Worm (Caenorhabditis elegans) whole organism, L4 larva: ENCODE data around the gene srw-84.

Experiments
- D1046.2 ChIP-seq: fragments of 200-800 bp; sonication (Bioruptor generic); IDR thresholded peaks from 2 replicates; pipeline ENCODE4 v1.3.6; 2022; ENCODE audit warnings: missing genetic modification characterization, missing compliant biosample characterization
- R02D3.7 ChIP-seq: fragments of 150-350 bp; sonication (generic microtip); optimal IDR thresholded peaks from 3 replicates; lab custom pipeline; 2014; ENCODE audit warnings: missing biosample characterization, missing genetic modification characterization
- Y48G9A.11 ChIP-seq: fragments of 200-800 bp; sonication (Bioruptor generic); IDR thresholded peaks from 2 replicates; pipeline ENCODE4 v1.3.6; 2022; ENCODE audit warnings: missing genetic modification reagents, missing genetic modification characterization, missing compliant biosample characterization
- Y75B8A.6 ChIP-seq: fragments of 200-800 bp; sonication (Bioruptor generic); IDR thresholded peaks from 2 replicates; pipeline ENCODE4 v1.3.6; 2022; ENCODE audit warnings: missing genetic modification reagents, missing genetic modification characterization, missing compliant biosample characterization
- ZK546.5 ChIP-seq, 2 experiments: sonication (generic microtip); optimal IDR thresholded peaks; 2 replicates each; lab custom pipeline; 2017; ENCODE audit warnings: missing biosample characterization in 2 of 2, missing genetic modification characterization in 2 of 2
- aly-2 ChIP-seq: sonication (generic microtip); optimal IDR thresholded peaks from 2 replicates; lab custom pipeline; 2018; ENCODE audit warnings: missing biosample characterization, missing genetic modification characterization
- arid-1 ChIP-seq: fragments of 200-800 bp; sonication (Bioruptor generic); conservative IDR thresholded peaks from 2 replicates; pipeline ENCODE4 v1.3.6; 2022; ENCODE audit warnings: missing genetic modification reagents, missing genetic modification characterization, missing compliant biosample characterization
- attf-4 ChIP-seq: sonication (generic microtip); optimal IDR thresholded peaks from 3 replicates; lab custom pipeline; 2017; ENCODE audit warnings: missing biosample characterization, missing genetic modification characterization
- ceh-20 ChIP-seq: fragments of 200-800 bp; sonication (Bioruptor generic); IDR thresholded peaks from 2 replicates; pipeline ENCODE4 v1.3.6; 2022; ENCODE audit warnings: missing genetic modification reagents, missing genetic modification characterization, missing compliant biosample characterization
- ceh-28 ChIP-seq: fragments of 150-350 bp; optimal IDR thresholded peaks from 2 replicates; lab custom pipeline; 2014; ENCODE audit warnings: missing biosample characterization, missing genetic modification reagents, missing genetic modification characterization
- ctbp-1 ChIP-seq: fragments of 200-800 bp; sonication (Bioruptor generic); IDR thresholded peaks from 2 replicates; pipeline ENCODE4 v1.3.6; 2022; ENCODE audit warnings: missing genetic modification reagents, missing genetic modification characterization, missing compliant biosample characterization
- daf-16 ChIP-seq, 3 experiments: sonication (generic microtip); optimal IDR thresholded peaks; 2 replicates each; lab custom pipeline; 2016 to 2017; ENCODE audit warnings: missing genetic modification characterization in 3 of 3, missing genetic modification reagents in 3 of 3, mild to moderate bottlenecking in 2 of 3, missing compliant biosample characterization in 2 of 3, missing biosample characterization in 1 of 3, moderate library complexity in 1 of 3
- daf-19 ChIP-seq: fragments of 200-800 bp; sonication (Bioruptor generic); conservative IDR thresholded peaks from 2 replicates; pipeline ENCODE4 v1.3.6; 2022; ENCODE audit warnings: missing genetic modification characterization, missing compliant biosample characterization
- daf-8 ChIP-seq: fragments of 200-800 bp; sonication (Bioruptor generic); IDR thresholded peaks from 2 replicates; pipeline ENCODE4 v1.3.6; 2022; ENCODE audit warnings: missing genetic modification characterization, missing compliant biosample characterization
- dmd-6 ChIP-seq: fragments of 200-800 bp; sonication (Bioruptor generic); IDR thresholded peaks from 2 replicates; pipeline ENCODE4 v1.3.6; 2022; ENCODE audit warnings: missing genetic modification reagents, missing genetic modification characterization, missing compliant biosample characterization
- dmd-8 ChIP-seq: fragments of 200-800 bp; sonication (Bioruptor generic); IDR thresholded peaks from 2 replicates; pipeline ENCODE4 v1.3.6; 2022; ENCODE audit warnings: missing genetic modification characterization, missing compliant biosample characterization
- duxl-1 ChIP-seq: sonication (generic microtip); optimal IDR thresholded peaks from 2 replicates; lab custom pipeline; 2016; ENCODE audit warnings: mild to moderate bottlenecking, missing genetic modification characterization, moderate library complexity, missing compliant biosample characterization; ENCODE audit not compliant: poor library complexity
- dve-1 ChIP-seq: sonication (generic microtip); optimal IDR thresholded peaks from 2 replicates; lab custom pipeline; 2017; ENCODE audit warnings: antibody characterized with exemption, mild to moderate bottlenecking, missing genetic modification characterization, missing compliant biosample characterization; ENCODE audit not compliant: insufficient read depth
- egl-27 ChIP-seq: sonication (generic microtip); optimal IDR thresholded peaks from 3 replicates; lab custom pipeline; 2017; ENCODE audit warnings: missing biosample characterization, missing genetic modification reagents, missing genetic modification characterization
- gei-8 ChIP-seq: fragments of 200-800 bp; sonication (Bioruptor generic); optimal IDR thresholded peaks from 2 replicates; lab custom pipeline; 2018; ENCODE audit warnings: mild to moderate bottlenecking, missing genetic modification characterization, missing compliant biosample characterization
- hlh-30 ChIP-seq: sonication (generic microtip); optimal IDR thresholded peaks from 2 replicates; lab custom pipeline; 2017; ENCODE audit warnings: antibody characterized with exemption, mild to moderate bottlenecking, missing genetic modification characterization, missing compliant biosample characterization; ENCODE audit not compliant: insufficient read depth
- hmg-1.1 ChIP-seq: fragments of 200-800 bp; sonication (Bioruptor generic); IDR thresholded peaks from 2 replicates; pipeline ENCODE4 v1.3.6; 2022; ENCODE audit warnings: missing genetic modification reagents, missing genetic modification characterization, missing compliant biosample characterization
- jun-1 ChIP-seq: fragments of 150-350 bp; optimal IDR thresholded peaks from 2 replicates; lab custom pipeline; 2014; ENCODE audit warnings: missing biosample characterization, missing genetic modification reagents, missing genetic modification characterization
- lin-15B ChIP-seq: fragments of 150-350 bp; sonication (generic microtip); optimal IDR thresholded peaks from 3 replicates; lab custom pipeline; 2014; ENCODE audit warnings: missing biosample characterization, missing genetic modification characterization
- lin-39 ChIP-seq: fragments of 150-350 bp; optimal IDR thresholded peaks from 2 replicates; lab custom pipeline; 2014; ENCODE audit warnings: missing biosample characterization, missing genetic modification reagents, missing genetic modification characterization
- mdl-1 ChIP-seq, 2 experiments: fragments of 150-350 bp in 1 of 2; sonication (generic microtip) in 1 of 2; optimal IDR thresholded peaks; 2 replicates each; lab custom pipeline; 2014 to 2017; ENCODE audit warnings: missing biosample characterization in 2 of 2, missing genetic modification characterization in 2 of 2
- mxl-2 ChIP-seq: fragments of 200-800 bp; sonication (Bioruptor generic); conservative IDR thresholded peaks from 2 replicates; pipeline ENCODE4 v1.3.6; 2022; ENCODE audit warnings: missing genetic modification reagents, missing genetic modification characterization, missing compliant biosample characterization
- nhr-10 ChIP-seq: fragments of 150-350 bp; optimal IDR thresholded peaks from 2 replicates; lab custom pipeline; 2014; ENCODE audit warnings: missing biosample characterization, missing genetic modification characterization
- nhr-25 ChIP-seq: sonication (generic microtip); optimal IDR thresholded peaks from 2 replicates; lab custom pipeline; 2017; ENCODE audit warnings: missing genetic modification characterization, mild to moderate bottlenecking, missing compliant biosample characterization, antibody characterized with exemption, moderate library complexity, borderline replicate concordance; ENCODE audit not compliant: insufficient read depth
- nhr-28 ChIP-seq: fragments of 150-350 bp; optimal IDR thresholded peaks from 2 replicates; lab custom pipeline; 2014; ENCODE audit warnings: missing biosample characterization, missing genetic modification characterization
- nhr-48 ChIP-seq: sonication (generic microtip); optimal IDR thresholded peaks from 2 replicates; lab custom pipeline; 2016; ENCODE audit warnings: mild to moderate bottlenecking, missing genetic modification characterization, missing compliant biosample characterization
- nhr-6 ChIP-seq: fragments of 150-350 bp; optimal IDR thresholded peaks from 2 replicates; lab custom pipeline; 2014; ENCODE audit warnings: missing biosample characterization, missing genetic modification characterization
- php-3 ChIP-seq: fragments of 200-800 bp; sonication (Bioruptor generic); IDR thresholded peaks from 2 replicates; pipeline ENCODE4 v1.3.6; 2022; ENCODE audit warnings: missing genetic modification reagents, missing genetic modification characterization, missing compliant biosample characterization
- saeg-2 ChIP-seq: fragments of 200-800 bp; sonication (Bioruptor generic); IDR thresholded peaks from 2 replicates; pipeline ENCODE4 v1.3.6; 2022; ENCODE audit warnings: missing genetic modification reagents, missing genetic modification characterization, missing compliant biosample characterization
- sdz-12 ChIP-seq: fragments of 200-800 bp; sonication (Bioruptor generic); optimal IDR thresholded peaks from 2 replicates; lab custom pipeline; 2018; ENCODE audit warnings: mild to moderate bottlenecking, missing genetic modification characterization, missing compliant biosample characterization
- set-16 ChIP-seq: fragments of 200-800 bp; sonication (Bioruptor generic); IDR thresholded peaks from 2 replicates; pipeline ENCODE4 v1.3.6; 2022; ENCODE audit warnings: missing genetic modification reagents, missing genetic modification characterization, missing compliant biosample characterization
- snpc-4 ChIP-seq: fragments of 150-350 bp; optimal IDR thresholded peaks from 2 replicates; lab custom pipeline; 2014; ENCODE audit warnings: missing biosample characterization, missing genetic modification characterization
- spr-3 ChIP-seq: fragments of 200-800 bp; sonication (Bioruptor generic); optimal IDR thresholded peaks from 2 replicates; lab custom pipeline; 2018; ENCODE audit warnings: mild to moderate bottlenecking, missing genetic modification characterization, missing compliant biosample characterization
- tra-1 ChIP-seq: fragments of 200-800 bp; sonication (Bioruptor generic); IDR thresholded peaks from 2 replicates; pipeline ENCODE4 v1.3.6; 2022; ENCODE audit warnings: missing genetic modification reagents, missing genetic modification characterization, missing compliant biosample characterization
- zip-11 ChIP-seq: fragments of 200-800 bp; sonication (Bioruptor generic); IDR thresholded peaks from 2 replicates; pipeline ENCODE4 v1.3.6; 2022; ENCODE audit warnings: missing genetic modification characterization, missing compliant biosample characterization

Gene srw-84

DNA sequence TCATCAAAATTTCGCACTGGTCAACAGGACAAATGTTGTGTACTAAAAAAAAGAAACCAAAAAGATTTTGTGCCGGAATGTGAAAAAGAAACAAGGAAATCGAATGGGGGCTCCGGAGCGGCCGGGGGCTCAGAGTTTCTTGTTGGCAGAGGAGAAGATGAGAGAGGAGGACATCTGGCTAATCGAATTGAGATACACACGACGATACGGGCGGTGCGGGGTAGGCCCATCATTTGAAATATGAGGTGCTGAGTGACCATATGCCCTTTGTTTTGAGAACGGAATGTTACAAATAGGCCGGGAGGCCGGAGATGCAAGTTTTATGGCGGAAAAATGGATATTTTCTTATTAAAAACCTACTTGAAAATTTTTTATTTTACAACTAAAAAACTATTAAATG is 23.0 kb upstream of the srw-84 start:
- TF ChIP-seq daf-19: no peak
- peak; percentile 22; the same call in 1 of the 2 replicates for TF ChIP-seq ceh-20
- TF ChIP-seq hlh-30 (tag; lab: Kevin White, UChicago): no peak

DNA sequence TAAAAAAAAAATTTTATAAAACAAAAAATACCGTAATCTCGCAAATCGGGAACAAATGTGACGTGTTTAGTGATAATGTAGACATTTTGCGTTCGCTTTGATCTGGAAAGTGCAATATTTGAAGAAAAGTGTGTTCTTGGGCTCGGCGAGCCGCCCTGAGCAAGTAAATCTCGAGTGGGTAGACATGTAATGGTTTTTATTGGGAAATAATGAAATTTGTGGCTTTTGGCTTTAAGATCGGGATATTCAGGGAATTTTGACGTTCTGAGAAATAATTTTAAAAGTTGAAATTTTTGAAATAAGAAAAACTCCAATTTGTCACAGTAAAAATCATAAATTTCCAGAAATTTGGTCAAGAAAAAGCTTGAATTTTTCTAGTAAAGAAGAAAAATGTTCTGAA is 18.5 kb upstream of the srw-84 start, which contains the start of gene C14B4.2:
Gene C14B4.2 (minus strand): TSS at position 101 of the 400 bp plus-strand sequence.
- no peak for TF ChIP-seq tra-1
- no peak for TF ChIP-seq ZK546.5 (tag; optimal IDR thresholded peaks at IDR 0.05; lab: Kevin White, UChicago)
- TF ChIP-seq lin-39 (tag; lab: Kevin White, UChicago): no peak
- TF ChIP-seq ctbp-1: no peak
- TF ChIP-seq ceh-28 (tag; lab: Kevin White, UChicago): no peak
- TF ChIP-seq lin-15B (tag; lab: Kevin White, UChicago): no peak
- no peak for TF ChIP-seq mdl-1 (tag; optimal IDR thresholded peaks at IDR 0.05; lab: Kevin White, UChicago)
- no peak for TF ChIP-seq hmg-1.1 (GFP tag; lab: Robert Waterston, UW)
- TF ChIP-seq set-16 (GFP tag; lab: Robert Waterston, UW): no peak
- no peak for TF ChIP-seq duxl-1
- no peak for TF ChIP-seq dmd-6 (GFP tag; lab: Robert Waterston, UW)
- TF ChIP-seq dmd-8 (GFP tag; lab: Robert Waterston, UW): no peak
- TF ChIP-seq jun-1 (tag; lab: Kevin White, UChicago): no peak
- TF ChIP-seq sdz-12: no peak
- TF ChIP-seq snpc-4: no peak
- TF ChIP-seq egl-27 (tag; lab: Kevin White, UChicago): no peak
- TF ChIP-seq attf-4 (tag; lab: Kevin White, UChicago): no peak
- no peak for TF ChIP-seq zip-11 (GFP tag; lab: Robert Waterston, UW)

DNA sequence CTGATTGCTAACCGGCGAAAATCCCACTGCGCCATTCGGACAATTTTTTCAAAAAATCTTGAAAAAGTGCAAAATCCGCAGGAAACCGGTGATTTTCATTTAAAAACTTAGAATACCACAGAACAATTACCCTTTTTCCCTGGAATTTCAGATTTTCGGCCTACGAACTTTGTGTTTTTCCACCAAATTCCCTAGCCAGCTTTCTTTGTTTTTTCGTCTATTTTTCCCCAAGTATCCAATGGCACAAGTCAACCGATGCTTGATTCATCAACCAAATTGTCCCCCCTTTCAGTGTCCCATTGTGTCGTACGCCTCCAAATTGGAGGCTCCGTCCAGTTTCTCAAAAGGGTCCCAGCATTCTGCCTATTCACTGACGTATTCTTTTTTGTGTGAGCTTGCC is 10.9 kb upstream of the srw-84 start, which contains the start of gene Y43F8A.1:
Gene Y43F8A.1 (plus strand): TSS at position 301 of the 400 bp plus-strand sequence.
- TF ChIP-seq gei-8 (GFP tag; lab: Kevin White, UChicago): no peak
- TF ChIP-seq ceh-28 (tag; lab: Kevin White, UChicago): no peak
- TF ChIP-seq nhr-25 (tag; lab: Kevin White, UChicago): no peak
- TF ChIP-seq daf-8 (GFP tag; lab: Robert Waterston, UW): no peak
- no peak for TF ChIP-seq R02D3.7 (tag; lab: Kevin White, UChicago)
- no peak for TF ChIP-seq nhr-48 (tag; lab: Kevin White, UChicago)
- TF ChIP-seq arid-1 (GFP tag; lab: Robert Waterston, UW): no peak
- TF ChIP-seq jun-1 (tag; lab: Kevin White, UChicago): no peak
- TF ChIP-seq spr-3 (GFP tag; lab: Kevin White, UChicago): no peak
- TF ChIP-seq, all 104 proteins: peak for 0

DNA sequence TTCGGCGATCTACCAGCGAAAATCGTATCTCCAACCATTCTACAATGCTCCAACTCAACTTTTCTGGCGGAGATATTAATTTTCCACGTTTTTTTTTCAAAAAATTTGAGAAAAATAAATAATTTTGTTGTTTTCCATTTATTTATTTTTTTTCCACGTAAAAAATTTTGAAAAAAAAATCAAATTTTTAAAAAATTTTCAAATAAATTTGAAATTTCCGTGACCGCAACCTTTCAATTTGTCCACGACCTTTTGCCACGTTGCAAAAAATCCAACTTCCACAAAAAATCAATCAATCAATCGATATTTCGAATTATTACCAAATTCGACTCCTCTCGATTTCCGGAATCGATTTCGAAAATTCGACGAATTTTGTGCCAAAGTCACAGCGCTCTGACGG is 9.8 kb upstream of the srw-84 start, which contains the start of gene Y43F8A.2:
Gene Y43F8A.2 (plus strand): TSS at position 301 of the 400 bp plus-strand sequence.
- no peak for TF ChIP-seq nhr-6 (tag; lab: Kevin White, UChicago)
- TF ChIP-seq Y75B8A.6 (GFP tag; lab: Robert Waterston, UW): no peak
- TF ChIP-seq dmd-6 (GFP tag; lab: Robert Waterston, UW): no peak
- no peak for TF ChIP-seq nhr-10 (tag; lab: Kevin White, UChicago)
- no peak for TF ChIP-seq daf-16 (GFP tag; optimal IDR thresholded peaks at IDR 0.05; lab: Kevin White, UChicago)
- TF ChIP-seq daf-16 (tag; optimal IDR thresholded peaks at IDR 0.05; lab: Kevin White, UChicago): no peak

DNA sequence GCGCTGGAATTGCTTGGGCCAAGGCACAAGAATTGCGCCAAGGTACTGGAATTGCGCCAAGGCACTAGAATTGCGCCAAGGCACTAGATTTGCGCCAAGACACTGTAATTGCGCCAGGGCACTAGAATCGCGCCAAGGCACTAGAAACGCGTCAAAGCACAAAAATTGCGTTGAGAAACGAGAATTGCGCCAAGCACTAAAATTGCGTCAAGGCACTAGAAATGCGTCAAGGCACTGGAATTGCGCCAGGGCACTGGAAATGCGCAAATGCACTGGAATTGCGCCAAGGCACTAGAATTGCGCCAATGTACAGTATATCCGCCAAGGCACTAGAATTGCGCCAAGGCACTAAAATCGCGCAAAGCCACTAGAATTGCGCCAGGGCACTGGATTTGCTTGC is 9.3 kb upstream of the srw-84 start:
- TF ChIP-seq dve-1 (no peak), mxl-2 (GFP tag; lab: Robert Waterston, UW) (no peak), nhr-25 (tag; lab: Kevin White, UChicago) (no peak), aly-2 (no peak), D1046.2 (GFP tag; lab: Robert Waterston, UW) (no peak), php-3 (no peak), Y48G9A.11 (GFP tag; lab: Robert Waterston, UW) (no peak), nhr-28 (tag; lab: Kevin White, UChicago) (no peak), nhr-48 (tag; lab: Kevin White, UChicago) (no peak), saeg-2 (GFP tag; lab: Robert Waterston, UW) (no peak)
